Worm (Caenorhabditis elegans): ENCODE results near the gene M05D6.8.

DNA sequence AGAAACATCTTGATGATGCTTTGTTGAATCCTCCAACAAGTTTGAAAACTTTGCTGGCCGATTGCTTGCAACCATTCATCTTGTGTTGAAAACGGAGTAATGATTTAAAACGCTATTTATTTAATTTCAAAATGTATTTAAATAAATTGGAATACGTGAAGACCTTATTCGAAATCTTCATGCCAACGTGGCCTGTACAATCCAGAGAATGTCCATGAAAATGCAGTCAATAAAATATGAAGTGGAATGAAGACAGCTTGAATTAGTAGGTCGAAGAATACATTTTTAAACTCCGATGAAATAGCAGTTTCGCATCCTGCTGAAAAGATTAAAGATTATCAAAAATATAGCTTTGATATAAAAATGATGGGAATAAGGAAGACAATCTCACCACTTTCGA, 16.5 kb downstream of the M05D6.8 start, which contains the start of gene F22B5.5:
- TF ChIP-seq ama-1 (optimal IDR thresholded peaks at IDR 0.05) = no peak
- TF ChIP-seq B0310.2 (tag; optimal IDR thresholded peaks at IDR 0.05) = no peak
- no peak for TF ChIP-seq sea-1 (GFP tag; conservative IDR thresholded peaks at IDR 0.05)
- TF ChIP-seq flt-1 (GFP tag; IDR thresholded peaks at IDR 0.05) = no peak
- no peak for TF ChIP-seq ceh-36 (tag; optimal IDR thresholded peaks at IDR 0.05)
- no peak for TF ChIP-seq hmbx-1 (tag; optimal IDR thresholded peaks at IDR 0.05)
- no peak for TF ChIP-seq ets-7 (tag; optimal IDR thresholded peaks at IDR 0.05)
- no peak for TF ChIP-seq ceh-13 (GFP tag; optimal IDR thresholded peaks at IDR 0.05)
- TF ChIP-seq tra-4 (tag; optimal IDR thresholded peaks at IDR 0.05) = no peak

Measured in whole organism, early embryonic.